Fruit fly (Drosophila melanogaster) whole organism, adult: Measurements from ENCODE around the gene TTLL1A.

ENCODE experiments used
- CG11617 ChIP-seq: fragments of 200-800 bp; sonication (Bioruptor generic); optimal IDR thresholded peaks from 2 replicates; lab custom pipeline; 2017; ENCODE audit warnings: mild to moderate bottlenecking, missing biosample characterization, missing genetic modification reagents, missing genetic modification characterization
- CG12768 ChIP-seq: fragments of 200-800 bp; sonication (Bioruptor generic); optimal IDR thresholded peaks from 2 replicates; lab custom pipeline; 2017; ENCODE audit warnings: missing biosample characterization, missing genetic modification characterization, mild to moderate bottlenecking, moderate library complexity, missing genetic modification reagents
- CG14711 ChIP-seq: fragments of 200-800 bp; sonication (Bioruptor generic); optimal IDR thresholded peaks from 2 replicates; lab custom pipeline; 2018; ENCODE audit warnings: missing biosample characterization, mild to moderate bottlenecking, missing genetic modification characterization, moderate library complexity
- CG1620 ChIP-seq: fragments of 200-800 bp; sonication (Bioruptor generic); optimal IDR thresholded peaks from 2 replicates; lab custom pipeline; 2016; ENCODE audit warnings: missing biosample characterization, missing genetic modification characterization
- CG33017 ChIP-seq: fragments of 200-800 bp; sonication (Bioruptor generic); optimal IDR thresholded peaks from 2 replicates; lab custom pipeline; 2018; ENCODE audit warnings: missing biosample characterization, mild to moderate bottlenecking, missing genetic modification characterization, moderate library complexity
- CG5204 ChIP-seq: fragments of 200-800 bp; sonication (Bioruptor generic); optimal IDR thresholded peaks from 2 replicates; lab custom pipeline; 2016; ENCODE audit warnings: missing biosample characterization, missing genetic modification characterization
- CG7045 ChIP-seq: fragments of 200-800 bp; sonication (Bioruptor generic); optimal IDR thresholded peaks from 2 replicates; lab custom pipeline; 2017; ENCODE audit warnings: missing biosample characterization, mild to moderate bottlenecking, missing genetic modification characterization
- CG7101 ChIP-seq: fragments of 200-800 bp; sonication (Bioruptor generic); optimal IDR thresholded peaks from 2 replicates; lab custom pipeline; 2018; ENCODE audit warnings: missing biosample characterization, mild to moderate bottlenecking, missing genetic modification characterization, moderate library complexity
- Clk ChIP-seq: fragments of 200-800 bp; sonication (Bioruptor generic); optimal IDR thresholded peaks from 2 replicates; lab custom pipeline; 2017; ENCODE audit warnings: missing biosample characterization, missing genetic modification characterization
- Crg-1 ChIP-seq: fragments of 200-800 bp; sonication (Bioruptor generic); optimal IDR thresholded peaks from 2 replicates; lab custom pipeline; 2016; ENCODE audit warnings: missing biosample characterization, missing genetic modification characterization
- Hr96 ChIP-seq: fragments of 200-800 bp; sonication (Bioruptor generic); optimal IDR thresholded peaks from 2 replicates; lab custom pipeline; 2016; ENCODE audit warnings: missing biosample characterization, missing genetic modification characterization
- Mnt ChIP-seq: fragments of 200-800 bp; sonication (Bioruptor generic); optimal IDR thresholded peaks from 2 replicates; lab custom pipeline; 2016; ENCODE audit warnings: missing biosample characterization, mild to moderate bottlenecking, missing genetic modification characterization
- bab1 ChIP-seq: fragments of 200-800 bp; sonication (Bioruptor generic); optimal IDR thresholded peaks from 3 replicates; lab custom pipeline; 2019; ENCODE audit warnings: missing biosample characterization, mild to moderate bottlenecking, missing genetic modification characterization, moderate library complexity
- cic ChIP-seq: fragments of 200-800 bp; sonication (Bioruptor generic); optimal IDR thresholded peaks from 2 replicates; lab custom pipeline; 2017; ENCODE audit warnings: missing biosample characterization, mild to moderate bottlenecking, missing genetic modification characterization, moderate library complexity
- cnc ChIP-seq, 2 experiments: fragments of >200 bp; optimal IDR thresholded peaks; 2 replicates each; lab custom pipeline; 2017
- kay ChIP-seq: fragments of 200-800 bp; sonication (Bioruptor generic); peaks from one replicate; lab custom pipeline; 2016; ENCODE audit warnings: missing biosample characterization, missing genetic modification characterization, borderline replicate concordance
- ovo ChIP-seq: fragments of 200-800 bp; sonication (Bioruptor generic); optimal IDR thresholded peaks from 2 replicates; lab custom pipeline; 2016; ENCODE audit warnings: missing biosample characterization, missing genetic modification characterization
- pad ChIP-seq: fragments of 200-800 bp; sonication (Bioruptor generic); optimal IDR thresholded peaks from 3 replicates; lab custom pipeline; 2017; ENCODE audit warnings: missing biosample characterization, missing genetic modification characterization, mild to moderate bottlenecking, moderate library complexity, missing genetic modification reagents
- tj ChIP-seq: fragments of 200-800 bp; sonication (Bioruptor generic); optimal IDR thresholded peaks from 3 replicates; lab custom pipeline; 2017; ENCODE audit warnings: missing biosample characterization, mild to moderate bottlenecking, missing genetic modification characterization, moderate library complexity
- toe ChIP-seq: fragments of 200-800 bp; sonication (Bioruptor generic); optimal IDR thresholded peaks from 2 replicates; lab custom pipeline; 2016; ENCODE audit warnings: missing biosample characterization, missing genetic modification characterization

TTLL1A gene

DNA sequence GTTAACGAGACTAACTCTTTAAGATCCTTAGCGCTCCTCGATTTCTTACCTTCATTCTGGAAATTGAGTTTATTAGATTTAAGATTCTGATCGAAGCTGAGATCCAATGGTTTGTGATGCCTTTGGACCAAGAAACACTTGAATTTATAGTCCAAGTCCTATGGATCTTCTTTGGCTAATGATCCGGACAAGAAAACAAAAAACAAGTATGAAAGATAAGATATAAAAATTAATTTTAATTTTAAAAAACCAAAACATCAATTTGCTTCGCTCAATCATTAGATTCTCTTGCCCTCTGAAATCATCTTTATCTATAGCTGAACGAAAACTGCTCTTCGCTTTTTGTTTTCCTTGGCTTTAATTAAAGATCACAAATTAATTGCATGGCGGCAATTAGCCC lies 28.5 kb upstream of the TTLL1A start, which contains the start of gene CG10597:
CG10597 (minus strand) TSS at position 101 of the 400 bp plus-strand sequence.
- TF ChIP-seq CG7045 (no peak), CG5204 (GFP tag; lab: Kevin White, UChicago) (no peak), CG11617 (no peak), toe (GFP tag; lab: Kevin White, UChicago) (no peak), Clk (GFP tag; lab: Kevin White, UChicago) (no peak), CG1620 (no peak)

DNA sequence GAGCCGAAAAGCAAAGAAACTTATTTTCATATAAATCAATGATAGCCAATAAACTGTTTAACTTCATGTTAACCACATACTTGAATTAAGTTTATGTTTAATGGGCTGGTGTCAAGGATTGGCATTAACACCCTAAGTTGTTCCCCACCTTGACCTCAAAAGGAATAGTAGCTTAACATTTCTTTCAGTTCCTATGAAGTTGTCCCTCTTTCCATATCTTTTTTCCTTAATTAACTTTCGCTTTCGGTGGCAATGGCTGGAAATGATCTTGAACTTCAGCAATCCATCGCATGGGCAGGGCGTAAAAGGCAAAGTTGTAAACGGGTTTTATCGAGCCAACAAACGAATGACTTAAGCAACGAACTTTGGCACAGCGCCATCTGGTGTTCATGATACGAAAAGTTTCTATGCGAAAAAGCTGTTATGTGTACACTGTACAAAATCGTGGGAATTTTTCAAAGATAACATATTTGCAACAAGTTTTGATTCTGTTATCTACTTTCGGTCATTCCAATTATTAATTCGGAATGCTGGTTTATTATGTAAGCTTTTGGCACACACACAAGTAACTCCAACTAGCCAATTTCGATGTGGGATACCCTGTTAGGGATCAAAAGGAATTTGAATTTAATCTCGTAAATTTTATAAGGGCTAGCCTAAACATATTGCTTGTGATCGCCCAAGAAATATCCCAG lies 27.2 kb upstream of the TTLL1A start:
- no peak for TF ChIP-seq kay (GFP tag; lab: Kevin White, UChicago)
- TF ChIP-seq CG33017 (tag; lab: Kevin White, UChicago), result no peak
- no peak for TF ChIP-seq CG7101
- no peak for TF ChIP-seq ovo (GFP tag; lab: Kevin White, UChicago)
- TF ChIP-seq toe (GFP tag; lab: Kevin White, UChicago), result no peak
- TF ChIP-seq CG12768 (GFP tag; lab: Kevin White, UChicago), result no peak
- TF ChIP-seq CG14711 (tag; lab: Kevin White, UChicago), result no peak
- TF ChIP-seq Mnt (GFP tag; lab: Kevin White, UChicago), result no peak

DNA sequence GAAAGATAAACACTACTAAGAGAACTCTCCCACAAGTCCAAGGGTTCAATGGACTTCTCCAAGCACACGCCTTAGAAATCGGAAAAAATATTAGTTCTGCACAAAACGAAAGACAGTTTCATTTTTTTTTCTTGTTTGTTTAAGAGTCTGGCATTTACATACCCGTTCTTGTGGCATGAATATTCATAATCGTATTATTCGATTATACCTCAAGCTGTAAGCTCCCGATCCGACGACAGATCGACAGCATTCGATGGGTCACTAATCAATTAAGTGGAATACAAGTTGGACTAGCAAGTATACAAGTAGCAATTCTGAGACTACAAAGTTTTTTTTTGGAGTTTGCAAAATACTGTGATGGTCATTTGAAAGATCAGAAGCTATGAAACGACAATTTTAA lies 25.1 kb upstream of the TTLL1A start:
- TF ChIP-seq CG7045, result no peak
- TF ChIP-seq tj (GFP tag; lab: Kevin White, UChicago), result no peak
- TF ChIP-seq Hr96, result no peak
- no peak for TF ChIP-seq CG33017 (tag; lab: Kevin White, UChicago)
- no peak for TF ChIP-seq CG14711 (tag; lab: Kevin White, UChicago)
- TF ChIP-seq CG5204 (GFP tag; lab: Kevin White, UChicago), result no peak
- no peak for TF ChIP-seq CG11617
- no peak for TF ChIP-seq Clk (GFP tag; lab: Kevin White, UChicago)
- no peak for TF ChIP-seq pad
- TF ChIP-seq ovo (GFP tag; lab: Kevin White, UChicago), result no peak
- no peak for TF ChIP-seq CG12768 (GFP tag; lab: Kevin White, UChicago)
- TF ChIP-seq kay (GFP tag; lab: Kevin White, UChicago), result no peak
- TF ChIP-seq bab1 (GFP tag; lab: Kevin White, UChicago), result no peak
- no peak for TF ChIP-seq cic (GFP tag; lab: Kevin White, UChicago)
- no peak for TF ChIP-seq CG7101

DNA sequence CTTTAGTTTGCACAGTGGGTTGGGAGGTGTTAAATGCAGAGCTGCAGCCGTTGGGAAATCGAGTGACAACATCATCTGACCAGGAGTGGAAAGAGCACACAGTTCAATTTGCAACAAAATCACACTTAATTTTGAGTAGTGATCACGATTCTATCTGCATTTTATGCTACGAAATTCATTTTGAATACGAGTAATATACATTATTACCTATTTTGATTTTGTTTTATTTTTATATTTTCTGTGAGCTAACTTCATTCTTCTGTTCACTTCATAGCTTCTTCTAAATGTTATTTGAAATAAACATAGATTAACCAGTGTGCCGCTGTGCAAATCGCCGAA lies 24.3 kb upstream of the TTLL1A start, which contains the start of gene CG10598:
CG10598 (minus strand) TSS at position 187 of the 339 bp plus-strand sequence.
- TF ChIP-seq pad, result no peak
- no peak for TF ChIP-seq CG14711 (tag; lab: Kevin White, UChicago)

- TF ChIP-seq CG7101, result no peak
- no peak for TF ChIP-seq CG1620
- no peak for TF ChIP-seq tj (GFP tag; lab: Kevin White, UChicago)
- no peak for TF ChIP-seq toe (GFP tag; lab: Kevin White, UChicago)
- TF ChIP-seq CG7045, result no peak
- TF ChIP-seq Hr96, result no peak
- TF ChIP-seq Crg-1, result no peak
- TF ChIP-seq CG11617, result no peak
- no peak for TF ChIP-seq CG33017 (tag; lab: Kevin White, UChicago)
- TF ChIP-seq pad, result no peak
- no peak for TF ChIP-seq CG5204 (GFP tag; lab: Kevin White, UChicago)
- TF ChIP-seq cic (GFP tag; lab: Kevin White, UChicago), result no peak
- TF ChIP-seq Clk (GFP tag; lab: Kevin White, UChicago), result no peak
- TF ChIP-seq kay (GFP tag; lab: Kevin White, UChicago), result no peak
- TF ChIP-seq cnc (optimal IDR thresholded peaks at IDR 0.05; lab: Kevin White, UChicago), result no peak
- TF ChIP-seq Mnt (GFP tag; lab: Kevin White, UChicago), result no peak
- TF ChIP-seq bab1 (GFP tag; lab: Kevin White, UChicago), result no peak
Observed at dm6 chrX:17225972-17226680, 23.7 kb upstream of the TTLL1A start.

dm6 chrX:17223715-17224114 lies 21.3 kb upstream of the TTLL1A start, which contains the start of gene CG34327:
CG34327 (minus strand) TSS chrX:17223815.
- no peak for TF ChIP-seq Mnt (GFP tag; lab: Kevin White, UChicago)
- TF ChIP-seq CG12768 (GFP tag; lab: Kevin White, UChicago), result no peak
- TF ChIP-seq Crg-1, result no peak
- no peak for TF ChIP-seq cic (GFP tag; lab: Kevin White, UChicago)
- TF ChIP-seq Hr96, result no peak
- TF ChIP-seq CG33017 (tag; lab: Kevin White, UChicago), result no peak

DNA sequence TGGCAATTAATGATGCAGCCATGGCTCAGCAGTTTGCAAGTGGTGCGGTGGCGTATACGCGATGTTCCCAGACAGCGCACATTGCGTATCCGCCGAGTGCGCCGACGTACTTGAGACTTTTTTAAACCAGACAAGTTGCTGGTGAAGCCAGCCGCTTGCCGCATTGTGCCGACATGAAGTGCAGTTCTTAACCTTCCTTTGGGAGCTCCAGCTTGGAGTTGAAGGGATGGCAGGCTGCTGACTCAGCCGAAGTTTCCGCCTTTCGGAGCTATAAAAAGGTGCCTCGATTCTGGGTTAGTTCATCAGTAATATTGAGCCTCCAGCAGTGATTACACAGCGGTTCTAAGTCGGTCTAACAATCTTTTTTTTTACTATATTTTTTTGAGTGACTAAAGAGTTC lies 18.7 kb upstream of the TTLL1A start, which contains the start of gene CG5172:
CG5172 (plus strand) TSS at position 301 of the 400 bp plus-strand sequence.
- TF ChIP-seq cic (GFP tag; lab: Kevin White, UChicago), result no peak
- TF ChIP-seq toe (GFP tag; lab: Kevin White, UChicago), result no peak
- no peak for TF ChIP-seq CG33017 (tag; lab: Kevin White, UChicago)
- no peak for TF ChIP-seq tj (GFP tag; lab: Kevin White, UChicago)
- no peak for TF ChIP-seq ovo (GFP tag; lab: Kevin White, UChicago)
- no peak for TF ChIP-seq CG14711 (tag; lab: Kevin White, UChicago)
- no peak for TF ChIP-seq pad
- no peak for TF ChIP-seq Clk (GFP tag; lab: Kevin White, UChicago)
- TF ChIP-seq cnc (optimal IDR thresholded peaks at IDR 0.05; lab: Kevin White, UChicago), result no peak
- TF ChIP-seq Crg-1, result no peak
- no peak for TF ChIP-seq kay (GFP tag; lab: Kevin White, UChicago)
- TF ChIP-seq Hr96, result no peak
- no peak for TF ChIP-seq CG1620
- TF ChIP-seq CG12768 (GFP tag; lab: Kevin White, UChicago), result no peak
- TF ChIP-seq CG5204 (GFP tag; lab: Kevin White, UChicago), result no peak
- no peak for TF ChIP-seq CG7045
